Worm (Caenorhabditis elegans) whole organism, late embryonic: ENCODE data around the gene fbxa-219.

Experiments
- C08G9.2 ChIP-seq: sonication (generic microtip); optimal IDR thresholded peaks from 2 replicates; lab custom pipeline; 2016; ENCODE audit warnings: mild to moderate bottlenecking, missing genetic modification characterization, moderate library complexity, missing compliant biosample characterization
- C38D4.7 ChIP-seq: fragments of 200-800 bp; sonication (Bioruptor generic); optimal IDR thresholded peaks from 2 replicates; lab custom pipeline; 2018; ENCODE audit warnings: mild to moderate bottlenecking, missing genetic modification characterization, moderate library complexity, missing compliant biosample characterization
- K09A11.1 ChIP-seq: sonication (generic microtip); optimal IDR thresholded peaks from 2 replicates; lab custom pipeline; 2017; ENCODE audit warnings: antibody characterized with exemption, mild to moderate bottlenecking, missing genetic modification characterization, missing compliant biosample characterization; ENCODE audit not compliant: insufficient read depth
- T23F11.4 ChIP-seq: fragments of 200-800 bp; sonication (Bioruptor generic); optimal IDR thresholded peaks from 2 replicates; lab custom pipeline; 2018; ENCODE audit warnings: mild to moderate bottlenecking, missing genetic modification characterization, missing compliant biosample characterization
- Y22D7AL.16 ChIP-seq: sonication (generic microtip); optimal IDR thresholded peaks from 2 replicates; lab custom pipeline; 2016; ENCODE audit warnings: missing genetic modification characterization, missing compliant biosample characterization
- ahr-1 ChIP-seq: sonication (generic microtip); optimal IDR thresholded peaks from 2 replicates; lab custom pipeline; 2016; ENCODE audit warnings: missing genetic modification characterization, missing compliant biosample characterization
- ama-1 ChIP-seq: fragments of 150-350 bp; optimal IDR thresholded peaks from 2 replicates; lab custom pipeline; 2014
- ceh-18 ChIP-seq: sonication (generic microtip); optimal IDR thresholded peaks from 2 replicates; lab custom pipeline; 2016; ENCODE audit warnings: missing genetic modification characterization, missing compliant biosample characterization
- ceh-2 ChIP-seq: sonication (generic microtip); optimal IDR thresholded peaks from 2 replicates; lab custom pipeline; 2016; ENCODE audit warnings: missing genotype, missing genetic modification characterization, missing compliant biosample characterization
- ceh-22 ChIP-seq: sonication (generic microtip); optimal IDR thresholded peaks from 2 replicates; lab custom pipeline; 2017; ENCODE audit warnings: missing biosample characterization, missing genetic modification characterization
- ceh-24 ChIP-seq: sonication (generic microtip); optimal IDR thresholded peaks from 2 replicates; lab custom pipeline; 2016; ENCODE audit warnings: mild to moderate bottlenecking, missing genetic modification characterization, missing compliant biosample characterization
- ceh-34 ChIP-seq: sonication (generic microtip); optimal IDR thresholded peaks from 2 replicates; lab custom pipeline; 2016; ENCODE audit warnings: mild to moderate bottlenecking, missing genetic modification characterization, missing compliant biosample characterization
- ceh-6 ChIP-seq: fragments of 200-800 bp; sonication (Bioruptor generic); optimal IDR thresholded peaks from 2 replicates; lab custom pipeline; 2018; ENCODE audit warnings: mild to moderate bottlenecking, missing genetic modification characterization, missing compliant biosample characterization
- ceh-9 ChIP-seq: sonication (generic microtip); optimal IDR thresholded peaks from 2 replicates; lab custom pipeline; 2016; ENCODE audit warnings: mild to moderate bottlenecking, missing genetic modification characterization, inconsistent platforms, missing compliant biosample characterization
- dmd-4 ChIP-seq: sonication (generic microtip); optimal IDR thresholded peaks from 2 replicates; lab custom pipeline; 2016; ENCODE audit warnings: borderline replicate concordance, missing genetic modification characterization, missing compliant biosample characterization
- elt-2 ChIP-seq: sonication (generic microtip); optimal IDR thresholded peaks from 2 replicates; lab custom pipeline; 2016; ENCODE audit warnings: missing genetic modification reagents, missing genetic modification characterization, missing compliant biosample characterization
- ets-4 ChIP-seq: sonication (generic microtip); optimal IDR thresholded peaks from 2 replicates; lab custom pipeline; 2016; ENCODE audit warnings: missing genetic modification characterization, missing compliant biosample characterization
- eyg-1 ChIP-seq: sonication (generic microtip); optimal IDR thresholded peaks from 2 replicates; lab custom pipeline; 2016; ENCODE audit warnings: missing genotype, missing genetic modification characterization, missing compliant biosample characterization
- gmeb-2 ChIP-seq: sonication (generic microtip); optimal IDR thresholded peaks from 2 replicates; lab custom pipeline; 2016; ENCODE audit warnings: missing genetic modification characterization, inconsistent platforms, missing compliant biosample characterization
- hlh-15 ChIP-seq: sonication (generic microtip); optimal IDR thresholded peaks from 2 replicates; lab custom pipeline; 2016; ENCODE audit warnings: missing genetic modification characterization, missing compliant biosample characterization
- hlh-8 ChIP-seq: sonication (generic microtip); optimal IDR thresholded peaks from 2 replicates; lab custom pipeline; 2016; ENCODE audit warnings: missing genotype, missing genetic modification characterization, missing compliant biosample characterization
- lim-6 ChIP-seq: sonication (generic microtip); optimal IDR thresholded peaks from 2 replicates; lab custom pipeline; 2016; ENCODE audit warnings: missing genetic modification characterization, missing compliant biosample characterization
- mec-3 ChIP-seq: sonication (generic microtip); optimal IDR thresholded peaks from 2 replicates; lab custom pipeline; 2016; ENCODE audit warnings: borderline replicate concordance, missing genetic modification characterization, missing compliant biosample characterization
- nhr-11 ChIP-seq: fragments of 150-350 bp; optimal IDR thresholded peaks from 2 replicates; lab custom pipeline; 2014; ENCODE audit warnings: missing biosample characterization, missing genetic modification characterization
- odd-2 ChIP-seq: sonication (generic microtip); optimal IDR thresholded peaks from 2 replicates; lab custom pipeline; 2017; ENCODE audit warnings: antibody characterized with exemption, mild to moderate bottlenecking, missing genetic modification characterization, missing compliant biosample characterization
- pax-1 ChIP-seq: fragments of 150-350 bp; optimal IDR thresholded peaks from 2 replicates; lab custom pipeline; 2014; ENCODE audit warnings: missing biosample characterization, missing genetic modification characterization
- pha-4 ChIP-seq: fragments of 150-350 bp; optimal IDR thresholded peaks from 2 replicates; lab custom pipeline; 2018; ENCODE audit warnings: missing biosample characterization, missing genetic modification reagents, missing genetic modification characterization
- rnt-1 ChIP-seq: sonication (generic microtip); optimal IDR thresholded peaks from 2 replicates; lab custom pipeline; 2016; ENCODE audit warnings: missing genetic modification characterization, missing compliant biosample characterization
- sdc-2 ChIP-seq: sonication (generic microtip); optimal IDR thresholded peaks from 2 replicates; lab custom pipeline; 2016; ENCODE audit warnings: missing genotype, missing genetic modification characterization, missing compliant biosample characterization
- syd-9 ChIP-seq: sonication (generic microtip); optimal IDR thresholded peaks from 2 replicates; lab custom pipeline; 2016; ENCODE audit warnings: mild to moderate bottlenecking, missing genetic modification characterization, moderate library complexity, missing compliant biosample characterization
- tbx-2 ChIP-seq: sonication (generic microtip); optimal IDR thresholded peaks from 2 replicates; lab custom pipeline; 2016; ENCODE audit warnings: missing genetic modification characterization, missing compliant biosample characterization
- tbx-7 ChIP-seq: sonication (generic microtip); optimal IDR thresholded peaks from 2 replicates; lab custom pipeline; 2016; ENCODE audit warnings: missing genotype, missing genetic modification characterization, missing compliant biosample characterization
- zip-5 ChIP-seq: sonication (generic microtip); optimal IDR thresholded peaks from 2 replicates; lab custom pipeline; 2016; ENCODE audit warnings: missing genetic modification characterization, missing compliant biosample characterization
- ztf-16 ChIP-seq: sonication (generic microtip); optimal IDR thresholded peaks from 2 replicates; lab custom pipeline; 2017; ENCODE audit warnings: missing genetic modification characterization, missing compliant biosample characterization

Gene fbxa-219

DNA sequence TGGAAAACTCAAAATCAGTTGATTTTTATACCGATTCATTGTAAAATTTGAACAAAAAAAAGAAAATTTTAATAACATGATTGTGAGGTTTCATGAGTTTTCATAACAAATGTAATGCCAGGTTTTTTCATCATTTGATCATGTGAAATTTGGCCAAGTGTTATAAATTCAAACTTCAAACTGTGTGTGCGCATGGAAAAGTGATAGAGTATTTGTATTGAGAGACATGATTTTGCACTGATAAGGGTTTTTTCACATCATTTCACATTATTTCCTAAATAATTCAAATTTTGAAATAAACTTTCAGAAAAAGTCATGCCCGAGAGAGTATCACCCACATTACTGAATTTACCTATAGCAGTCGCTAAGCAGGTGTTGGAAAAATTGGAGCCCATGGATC lies at the start of gene fbxa-219:
Gene fbxa-219 (plus strand): TSS at position 277 of the 400 bp plus-strand sequence.
- TF ChIP-seq ceh-2, result no peak
- TF ChIP-seq ceh-6 (GFP tag; lab: Kevin White, UChicago), result no peak
- no peak for TF ChIP-seq ets-4 (tag; lab: Kevin White, UChicago)
- TF ChIP-seq sdc-2 (tag; lab: Kevin White, UChicago), result no peak
- no peak for TF ChIP-seq C38D4.7
- no peak for TF ChIP-seq ceh-34
- TF ChIP-seq gmeb-2 (tag; lab: Kevin White, UChicago), result no peak
- no peak for TF ChIP-seq pax-1 (tag; lab: Kevin White, UChicago)

- TF ChIP-seq hlh-15 (tag; lab: Kevin White, UChicago) (no peak), rnt-1 (no peak), ceh-18 (tag; lab: Kevin White, UChicago) (no peak), ztf-16 (no peak), ahr-1 (tag; lab: Kevin White, UChicago) (no peak), Y22D7AL.16 (no peak), ceh-9 (tag; lab: Kevin White, UChicago) (no peak), ets-4 (tag; lab: Kevin White, UChicago) (no peak), T23F11.4 (no peak), nhr-11 (tag; lab: Kevin White, UChicago) (no peak)
Measured at ce11 chrIII:2243617-2244016, 47.6 kb upstream of the fbxa-219 start.

ce11 chrIII:2245727-2246126 lies 45.5 kb upstream of the fbxa-219 start, which contains the start of gene srd-67:
Gene srd-67, minus strand, starts transcription at chrIII:2245827.
- TF ChIP-seq ceh-18 (tag; lab: Kevin White, UChicago), result no peak
- no peak for TF ChIP-seq pha-4 (tag; lab: Kevin White, UChicago)
- no peak for TF ChIP-seq nhr-11 (tag; lab: Kevin White, UChicago)
- TF ChIP-seq mec-3 (tag; lab: Kevin White, UChicago), result no peak
- no peak for TF ChIP-seq ama-1 (lab: Kevin White, UChicago)
- TF ChIP-seq lim-6, result no peak
- no peak for TF ChIP-seq zip-5 (tag; lab: Kevin White, UChicago)
- TF ChIP-seq K09A11.1, result no peak
- TF ChIP-seq ceh-24 (tag; lab: Kevin White, UChicago), result no peak

DNA sequence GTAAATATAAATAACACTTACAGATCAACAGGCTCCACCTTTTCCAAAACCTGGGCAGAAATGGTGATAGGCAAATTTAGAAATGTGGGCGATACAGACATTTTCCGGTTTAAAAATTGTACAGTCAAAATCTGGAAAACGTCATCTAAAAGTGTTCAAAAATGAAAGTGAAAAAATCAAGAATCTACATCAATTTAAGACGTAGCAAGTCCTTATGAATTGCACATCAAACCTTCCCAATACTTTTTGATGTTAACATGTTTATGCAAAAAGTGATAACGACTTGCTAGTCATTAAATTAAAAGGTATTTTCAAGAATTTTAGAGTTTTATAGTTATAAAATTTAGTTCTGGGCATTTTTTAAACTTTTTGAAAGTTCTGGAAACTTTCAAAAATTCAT lies 39.9 kb upstream of the fbxa-219 start, which contains the start of gene fbxa-7:
Gene fbxa-7 (minus strand): TSS at position 101 of the 400 bp plus-strand sequence.
- no peak for TF ChIP-seq nhr-11 (tag; lab: Kevin White, UChicago)
- no peak for TF ChIP-seq odd-2 (tag; lab: Kevin White, UChicago)
- TF ChIP-seq tbx-2 (tag; lab: Kevin White, UChicago), result no peak
- no peak for TF ChIP-seq gmeb-2 (tag; lab: Kevin White, UChicago)
- no peak for TF ChIP-seq dmd-4 (tag; lab: Kevin White, UChicago)
- no peak for TF ChIP-seq eyg-1 (tag; lab: Kevin White, UChicago)
- no peak for TF ChIP-seq Y22D7AL.16
- TF ChIP-seq ceh-22 (tag; lab: Kevin White, UChicago), result no peak
- no peak for TF ChIP-seq syd-9 (tag; lab: Kevin White, UChicago)
- no peak for TF ChIP-seq tbx-7
- TF ChIP-seq, all 69 proteins: peak for 0

- no peak for TF ChIP-seq eyg-1 (tag; lab: Kevin White, UChicago)
- TF ChIP-seq elt-2 (tag; lab: Kevin White, UChicago), result peak; percentile 53
- no peak for TF ChIP-seq dmd-4 (tag; lab: Kevin White, UChicago)
- TF ChIP-seq hlh-8 (tag; lab: Kevin White, UChicago), result no peak
- no peak for TF ChIP-seq C08G9.2
- TF ChIP-seq, all 69 proteins: peak for 1
Measured at ce11 chrIII:2253027-2253499, 38.2 kb upstream of the fbxa-219 start, which contains the start of gene fbxa-73. Gene fbxa-73, plus strand, starts transcription at chrIII:2253449.
